Fruit fly (Drosophila melanogaster) whole organism, embryonic: ENCODE data around the gene Rh3.

Experiments
- Awh ChIP-seq: fragments of 200-800 bp; sonication (Bioruptor generic); IDR thresholded peaks from 2 replicates; pipeline ENCODE4, ENCODE4 v1.3.6; 2022; ENCODE audit warnings: missing biosample characterization, missing genetic modification characterization
- CG11504 ChIP-seq: fragments of 200-800 bp; sonication (Bioruptor generic); optimal IDR thresholded peaks from 3 replicates; lab custom pipeline; 2019; ENCODE audit warnings: missing biosample characterization, mild to moderate bottlenecking, missing genetic modification characterization, moderate library complexity
- CG12219 ChIP-seq: fragments of 200-800 bp; sonication (Bioruptor generic); optimal IDR thresholded peaks from 3 replicates; lab custom pipeline; 2018; ENCODE audit warnings: missing biosample characterization, mild to moderate bottlenecking, missing genetic modification characterization
- CG14667 ChIP-seq: fragments of 200-800 bp; sonication (Bioruptor generic); IDR thresholded peaks from 2 replicates; pipeline ENCODE4 v1.3.6; 2022; ENCODE audit warnings: missing biosample characterization, missing genetic modification characterization
- CG14710 ChIP-seq: fragments of 200-800 bp; sonication (Bioruptor generic); optimal IDR thresholded peaks from 3 replicates; lab custom pipeline; 2019; ENCODE audit warnings: missing biosample characterization, mild to moderate bottlenecking, missing genetic modification characterization, moderate library complexity
- CG15696 ChIP-seq: fragments of 200-800 bp; sonication (Bioruptor generic); optimal IDR thresholded peaks from 2 replicates; lab custom pipeline; 2019; ENCODE audit warnings: missing biosample characterization, mild to moderate bottlenecking, missing genetic modification characterization, moderate library complexity
- CG1602 ChIP-seq: fragments of 200-800 bp; sonication (Bioruptor generic); optimal IDR thresholded peaks from 3 replicates; lab custom pipeline; 2016; ENCODE audit warnings: missing biosample characterization, missing genetic modification characterization
- CG17186 ChIP-seq: fragments of 200-800 bp; sonication (Bioruptor generic); optimal IDR thresholded peaks from 3 replicates; lab custom pipeline; 2017; ENCODE audit warnings: missing biosample characterization, missing genetic modification reagents, missing genetic modification characterization
- CG33557 ChIP-seq: fragments of 200-800 bp; sonication (Bioruptor generic); optimal IDR thresholded peaks from 2 replicates; lab custom pipeline; 2019; ENCODE audit warnings: missing biosample characterization, mild to moderate bottlenecking, missing genetic modification characterization, moderate library complexity
- CG34224 ChIP-seq: fragments of 200-800 bp; sonication (Bioruptor generic); IDR thresholded peaks from 3 replicates; pipeline ENCODE4 v1.3.6; 2022; ENCODE audit warnings: missing biosample characterization, missing genetic modification characterization; ENCODE audit not compliant: partially characterized antibody
- CG42726 ChIP-seq: fragments of 200-800 bp; sonication (Bioruptor generic); IDR thresholded peaks from 2 replicates; pipeline ENCODE4 v1.3.6; 2022; ENCODE audit warnings: missing biosample characterization, missing genetic modification characterization; ENCODE audit not compliant: partially characterized antibody
- CG6272 ChIP-seq: fragments of 200-800 bp; sonication (Bioruptor generic); IDR thresholded peaks from 2 replicates; pipeline ENCODE4 v1.3.6; 2022; ENCODE audit warnings: missing biosample characterization, missing genetic modification characterization
- CG6683 ChIP-seq: fragments of 200-800 bp; sonication (Bioruptor generic); optimal IDR thresholded peaks from 2 replicates; lab custom pipeline; 2017; ENCODE audit warnings: missing biosample characterization, mild to moderate bottlenecking, missing genetic modification characterization, missing genetic modification reagents
- CG7963 ChIP-seq: fragments of 200-800 bp; sonication (Bioruptor generic); IDR thresholded peaks from 3 replicates; pipeline ENCODE4 v1.3.6; 2022; ENCODE audit warnings: missing biosample characterization, missing genetic modification characterization; ENCODE audit not compliant: partially characterized antibody
- CG8089 ChIP-seq: fragments of 200-800 bp; sonication (Bioruptor generic); optimal IDR thresholded peaks from 3 replicates; lab custom pipeline; 2016; ENCODE audit warnings: missing biosample characterization, missing genetic modification characterization
- CG8359 ChIP-seq: fragments of 200-800 bp; sonication (Bioruptor generic); optimal IDR thresholded peaks from 2 replicates; lab custom pipeline; 2017; ENCODE audit warnings: missing biosample characterization, mild to moderate bottlenecking, missing genetic modification characterization, borderline replicate concordance
- CG9215 ChIP-seq: fragments of 200-800 bp; sonication (Bioruptor generic); IDR thresholded peaks from 2 replicates; pipeline ENCODE4 v1.3.6; 2022; ENCODE audit warnings: missing biosample characterization, missing genetic modification characterization
- Dfd ChIP-seq, 2 experiments: fragments of >200 bp; optimal IDR thresholded peaks; 2 replicates each; lab custom pipeline; 2017; ENCODE audit warnings: missing biosample characterization in 2 of 2, missing genetic modification characterization in 2 of 2
- Dref ChIP-seq: fragments of 200-800 bp; sonication (Bioruptor generic); IDR thresholded peaks from 2 replicates; pipeline ENCODE4 v1.3.6; 2022; ENCODE audit warnings: missing biosample characterization, missing genetic modification characterization
- Gsc ChIP-seq: fragments of 200-800 bp; sonication (Bioruptor generic); IDR thresholded peaks from 2 replicates; pipeline ENCODE4 v1.3.6; 2022; ENCODE audit warnings: missing biosample characterization, missing genetic modification characterization
- HHEX ChIP-seq: fragments of 200-800 bp; sonication (Bioruptor generic); optimal IDR thresholded peaks from 3 replicates; lab custom pipeline; 2017; ENCODE audit warnings: missing biosample characterization, mild to moderate bottlenecking, missing genetic modification characterization, missing genetic modification reagents
- Lim3 ChIP-seq: fragments of 200-800 bp; sonication (Bioruptor generic); IDR thresholded peaks from 2 replicates; pipeline ENCODE4 v1.3.6; 2022; ENCODE audit warnings: missing biosample characterization, missing genetic modification characterization
- MESR4 ChIP-seq: fragments of 200-800 bp; sonication (Bioruptor generic); optimal IDR thresholded peaks from 2 replicates; lab custom pipeline; 2018; ENCODE audit warnings: missing biosample characterization, mild to moderate bottlenecking, missing genetic modification characterization, moderate library complexity
- Mrtf ChIP-seq: fragments of 200-800 bp; sonication (Bioruptor generic); IDR thresholded peaks from 3 replicates; pipeline ENCODE4 v1.3.6; 2022; ENCODE audit warnings: missing biosample characterization, missing genetic modification characterization
- Nf-YB ChIP-seq: fragments of 200-800 bp; sonication (Bioruptor generic); optimal IDR thresholded peaks from 3 replicates; lab custom pipeline; 2019; ENCODE audit warnings: missing biosample characterization, mild to moderate bottlenecking, missing genetic modification characterization, moderate library complexity
- PHDP ChIP-seq: fragments of 200-800 bp; sonication (Bioruptor generic); optimal IDR thresholded peaks from 3 replicates; lab custom pipeline; 2018; ENCODE audit warnings: missing biosample characterization, mild to moderate bottlenecking, missing genetic modification characterization, moderate library complexity
- Spps ChIP-seq: fragments of 200-800 bp; sonication (Bioruptor generic); optimal IDR thresholded peaks from 2 replicates; lab custom pipeline; 2018; ENCODE audit warnings: missing biosample characterization, mild to moderate bottlenecking, missing genetic modification characterization
- br ChIP-seq: fragments of >200 bp; optimal IDR thresholded peaks from 2 replicates; lab custom pipeline; 2017
- chm ChIP-seq: fragments of 200-800 bp; sonication (Bioruptor generic); IDR thresholded peaks from 2 replicates; pipeline ENCODE4 v1.3.6; 2022; ENCODE audit warnings: missing biosample characterization, missing genetic modification characterization
- gcm2 ChIP-seq: fragments of 200-800 bp; sonication (Bioruptor generic); optimal IDR thresholded peaks from 2 replicates; lab custom pipeline; 2016; ENCODE audit warnings: missing biosample characterization, missing genetic modification characterization
- her ChIP-seq: fragments of 200-800 bp; sonication (Bioruptor generic); optimal IDR thresholded peaks from 2 replicates; lab custom pipeline; 2016; ENCODE audit warnings: missing biosample characterization, missing genetic modification characterization
- lov ChIP-seq, 2 experiments: fragments of 200-800 bp in 1 of 2; fragments of >200 bp in 1 of 2; sonication (Bioruptor generic) in 1 of 2; IDR thresholded peaks in 1 of 2; optimal IDR thresholded peaks in 1 of 2; 2 replicates in 1 of 2; 3 replicates in 1 of 2; pipeline versions ENCODE4 v1.3.6 to Lab custom; 2017 to 2022; ENCODE audit warnings: missing biosample characterization in 1 of 2, missing genetic modification characterization in 1 of 2
- mld ChIP-seq: fragments of 200-800 bp; sonication (Bioruptor generic); IDR thresholded peaks from 3 replicates; pipeline ENCODE4 v1.3.6; 2022; ENCODE audit warnings: missing biosample characterization, missing genetic modification characterization; ENCODE audit not compliant: partially characterized antibody
- pan ChIP-seq, 4 experiments: fragments of >200 bp in 3 of 4; fragments of 200-800 bp in 1 of 4; sonication (Bioruptor generic) in 1 of 4; optimal IDR thresholded peaks in 3 of 4; IDR thresholded peaks in 1 of 4; 2 replicates each; pipeline versions ENCODE4 v1.3.6 to Lab custom; 2017 to 2022; ENCODE audit warnings: missing biosample characterization in 2 of 4, missing genetic modification characterization in 2 of 4, mixed read lengths in 1 of 4
- ro ChIP-seq: fragments of 200-800 bp; sonication (Bioruptor generic); IDR thresholded peaks from 2 replicates; pipeline ENCODE4 v1.3.6; 2022; ENCODE audit warnings: missing biosample characterization, missing genetic modification characterization
- scrt ChIP-seq: fragments of 200-800 bp; sonication (Bioruptor generic); optimal IDR thresholded peaks from 2 replicates; lab custom pipeline; 2018; ENCODE audit warnings: missing biosample characterization, mild to moderate bottlenecking, missing genetic modification characterization, moderate library complexity
- sisA ChIP-seq: fragments of 200-800 bp; sonication (Bioruptor generic); IDR thresholded peaks from 2 replicates; pipeline ENCODE4 v1.3.6; 2022; ENCODE audit warnings: missing biosample characterization, missing genetic modification characterization
- sna ChIP-seq: fragments of 200-800 bp; sonication (Bioruptor generic); IDR thresholded peaks from 2 replicates; pipeline ENCODE4 v1.3.6; 2022; ENCODE audit warnings: missing biosample characterization, missing genetic modification characterization; ENCODE audit not compliant: partially characterized antibody
- tap ChIP-seq: fragments of 200-800 bp; optimal IDR thresholded peaks from 3 replicates; lab custom pipeline; 2019; ENCODE audit warnings: missing biosample characterization, mild to moderate bottlenecking, missing genetic modification characterization, moderate library complexity
- trem ChIP-seq: fragments of 200-800 bp; optimal IDR thresholded peaks from 3 replicates; lab custom pipeline; 2019; ENCODE audit warnings: missing biosample characterization, mild to moderate bottlenecking, missing genetic modification characterization, moderate library complexity
- wdn ChIP-seq: fragments of 200-800 bp; sonication (Bioruptor generic); IDR thresholded peaks from 2 replicates; pipeline ENCODE4 v1.3.6; 2022; ENCODE audit warnings: missing biosample characterization, missing genetic modification characterization
- wek ChIP-seq: fragments of 200-800 bp; sonication (Bioruptor generic); optimal IDR thresholded peaks from 3 replicates; lab custom pipeline; 2018; ENCODE audit warnings: missing biosample characterization, mild to moderate bottlenecking, missing genetic modification characterization, moderate library complexity
- zfh1 ChIP-seq: fragments of 200-800 bp; sonication (Bioruptor generic); IDR thresholded peaks from 3 replicates; pipeline ENCODE4 v1.3.6; 2022; ENCODE audit warnings: missing biosample characterization, missing genetic modification characterization

Rh3 gene

DNA sequence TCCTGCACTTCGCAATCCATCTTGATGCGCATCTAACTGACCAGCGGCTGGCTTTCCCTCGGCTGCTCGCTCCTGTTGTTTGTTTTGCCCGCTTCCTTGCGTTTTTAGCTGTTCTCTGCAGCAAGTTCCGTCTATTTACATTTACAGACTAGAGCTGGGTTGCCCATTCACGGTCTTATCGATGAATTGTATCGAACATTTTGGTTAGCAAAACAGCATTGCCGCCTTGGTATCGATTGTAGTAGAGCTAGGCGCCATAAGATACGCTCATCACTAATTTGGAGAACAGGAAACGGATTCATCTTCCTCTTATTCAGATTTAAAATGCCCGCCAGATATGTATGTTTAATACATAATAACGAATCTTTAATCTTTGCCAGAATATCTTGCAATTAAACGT lies 46.4 kb downstream of the Rh3 start, which contains the start of gene Regnase-1 (continued):
- TF ChIP-seq sisA (GFP tag; lab: Robert Waterston, UW) (no peak), CG33557 (peak; percentile 92), CG1602 (GFP tag; lab: Kevin White, UChicago) (peak; percentile 68), CG42726 (GFP tag; lab: Robert Waterston, UW) (peak; percentile 94), br (lab: Kevin White, UChicago) (no peak), CG7963 (GFP tag; lab: Robert Waterston, UW) (peak; percentile 95), CG8089 (GFP tag; lab: Kevin White, UChicago) (peak; percentile 90), tap (tag; lab: Kevin White, UChicago) (peak; percentile 87), MESR4 (GFP tag; lab: Kevin White, UChicago) (peak; percentile 82), pan (optimal IDR thresholded peaks at IDR 0.05; lab: Kevin White, UChicago) (no peak), pan (GFP tag; optimal IDR thresholded peaks at IDR 0.05 in 1 of 2, IDR thresholded peaks at IDR 0.05 in 1 of 2) (peak in 1 of 2 experiments; percentile 90), chm (GFP tag; lab: Robert Waterston, UW) (peak; percentile 97), lov (optimal IDR thresholded peaks at IDR 0.05; lab: Kevin White, UChicago) (no peak), lov (GFP tag; IDR thresholded peaks at IDR 0.05; lab: Robert Waterston, UW) (peak; percentile 96), sna (GFP tag; lab: Robert Waterston, UW) (peak; percentile 95), Dfd (GFP tag; optimal IDR thresholded peaks at IDR 0.05; lab: Kevin White, UChicago) (no peak), her (GFP tag; lab: Kevin White, UChicago) (peak; percentile 91), CG12219 (GFP tag; lab: Kevin White, UChicago) (peak; percentile 93), CG34224 (GFP tag; lab: Robert Waterston, UW) (peak; percentile 96), CG11504 (tag; lab: Kevin White, UChicago) (peak; percentile 87), CG15696 (peak; percentile 60), wek (GFP tag; lab: Kevin White, UChicago) (peak; percentile 92), HHEX (GFP tag; lab: Kevin White, UChicago) (peak; percentile 96), gcm2 (GFP tag; lab: Kevin White, UChicago) (peak; percentile 74), Mrtf (peak; percentile 71; the same call in 2 of the 3 replicates), Nf-YB (GFP tag; lab: Kevin White, UChicago) (peak; percentile 78), zfh1 (GFP tag; lab: Robert Waterston, UW) (peak; percentile 92), Spps (tag; lab: Kevin White, UChicago) (peak; percentile 86), PHDP (tag; lab: Kevin White, UChicago) (peak; percentile 95), CG9215 (peak; percentile 41; the same call in 1 of the 2 replicates), CG17186 (GFP tag; lab: Kevin White, UChicago) (peak; percentile 95), CG8359 (peak; percentile 86), CG14667 (GFP tag; lab: Robert Waterston, UW) (peak; percentile 48; the same call in 1 of the 2 replicates), mld (peak; percentile 73), ro (GFP tag; lab: Robert Waterston, UW) (no peak), CG6683 (GFP tag; lab: Kevin White, UChicago) (peak; percentile 89), Lim3 (GFP tag; lab: Robert Waterston, UW) (no peak), trem (tag; lab: Kevin White, UChicago) (peak; percentile 97), wdn (GFP tag; lab: Robert Waterston, UW) (peak; percentile 85), Awh (GFP tag; lab: Robert Waterston, UW) (peak; percentile 89), CG14710 (tag; lab: Kevin White, UChicago) (peak; percentile 91), CG6272 (GFP tag; lab: Robert Waterston, UW) (peak; percentile 77), scrt (GFP tag; lab: Kevin White, UChicago) (peak; percentile 89), Dref (GFP tag; lab: Robert Waterston, UW) (peak; percentile 99), Gsc (no peak)
